Worm (Caenorhabditis elegans) whole organism, L1 larva: Measurements from ENCODE around the gene K07E3.4.

ENCODE experiments used
- F16B12.6 ChIP-seq: fragments of 150-350 bp; optimal IDR thresholded peaks from 2 replicates; lab custom pipeline; 2014; ENCODE audit warnings: missing biosample characterization, missing genetic modification characterization
- ama-1 ChIP-seq: fragments of 150-350 bp; optimal IDR thresholded peaks from 2 replicates; lab custom pipeline; 2014
- ces-1 ChIP-seq: fragments of 150-350 bp; optimal IDR thresholded peaks from 2 replicates; lab custom pipeline; 2014; ENCODE audit warnings: missing biosample characterization, missing genetic modification reagents, missing genetic modification characterization
- lin-14 ChIP-seq: fragments of 200-800 bp; sonication (Bioruptor generic); optimal IDR thresholded peaks from 2 replicates; lab custom pipeline; 2018; ENCODE audit warnings: mild to moderate bottlenecking, missing genetic modification characterization, moderate library complexity, missing compliant biosample characterization
- nhr-12 ChIP-seq: sonication (generic microtip); optimal IDR thresholded peaks from 2 replicates; lab custom pipeline; 2017; ENCODE audit warnings: missing biosample characterization, missing genetic modification characterization
- nhr-237 ChIP-seq: fragments of 150-350 bp; optimal IDR thresholded peaks from 2 replicates; lab custom pipeline; 2014; ENCODE audit warnings: missing biosample characterization, missing genetic modification characterization
- nhr-76 ChIP-seq: sonication (generic microtip); optimal IDR thresholded peaks from 2 replicates; lab custom pipeline; 2017; ENCODE audit warnings: missing biosample characterization, missing genetic modification characterization
- skn-1 ChIP-seq: fragments of 150-350 bp; optimal IDR thresholded peaks from 2 replicates; lab custom pipeline; 2014; ENCODE audit warnings: missing biosample characterization, missing genetic modification characterization
- snpc-4 ChIP-seq: fragments of 150-350 bp; optimal IDR thresholded peaks from 2 replicates; lab custom pipeline; 2014; ENCODE audit warnings: missing biosample characterization, missing genetic modification characterization
- zag-1 ChIP-seq: fragments of 150-350 bp; optimal IDR thresholded peaks from 2 replicates; lab custom pipeline; 2014; ENCODE audit warnings: missing biosample characterization, missing genetic modification characterization

- no peak for TF ChIP-seq F16B12.6 (tag; lab: Kevin White, UChicago)
- TF ChIP-seq lin-14 (GFP tag; lab: Kevin White, UChicago), result no peak
- no peak for TF ChIP-seq nhr-76 (tag; lab: Kevin White, UChicago)
- no peak for TF ChIP-seq nhr-12 (tag; lab: Kevin White, UChicago)
- no peak for TF ChIP-seq ama-1 (lab: Kevin White, UChicago)
- no peak for TF ChIP-seq zag-1
- no peak for TF ChIP-seq nhr-237 (tag; lab: Kevin White, UChicago)
- peak; percentile 0 for TF ChIP-seq skn-1 (tag; lab: Kevin White, UChicago)
- TF ChIP-seq ces-1 (GFP tag; lab: Kevin White, UChicago), result no peak
- TF ChIP-seq snpc-4, result no peak
Measured at ce11 chrX:8040967-8041366, 42.9 kb downstream of the K07E3.4 start, which contains the start of gene xol-1.
